Fruit fly (Drosophila melanogaster) whole organism, embryonic: ENCODE data around the gene ATPsynO.

Experiments
- B-H2 ChIP-seq: fragments of 200-800 bp; sonication (Bioruptor generic); optimal IDR thresholded peaks from 2 replicates; lab custom pipeline; 2018; ENCODE audit warnings: missing biosample characterization, mild to moderate bottlenecking, missing genetic modification characterization
- CG10979 ChIP-seq: fragments of 200-800 bp; sonication (Bioruptor generic); optimal IDR thresholded peaks from 2 replicates; lab custom pipeline; 2018; ENCODE audit warnings: missing biosample characterization, mild to moderate bottlenecking, missing genetic modification characterization, moderate library complexity
- CG12155 ChIP-seq: fragments of 200-800 bp; sonication (Bioruptor generic); optimal IDR thresholded peaks from 3 replicates; lab custom pipeline; 2016; ENCODE audit warnings: missing biosample characterization, missing genetic modification characterization
- CG13624 ChIP-seq: fragments of 200-800 bp; sonication (Bioruptor generic); optimal IDR thresholded peaks from 2 replicates; lab custom pipeline; 2016; ENCODE audit warnings: missing biosample characterization, missing genetic modification characterization
- CG14441 ChIP-seq: fragments of 200-800 bp; sonication (Bioruptor generic); IDR thresholded peaks from 2 replicates; pipeline ENCODE4 v1.3.6; 2022; ENCODE audit warnings: missing biosample characterization, missing genetic modification characterization
- CG14860 ChIP-seq: fragments of 200-800 bp; sonication (Bioruptor generic); IDR thresholded peaks from 3 replicates; pipeline ENCODE4 v1.3.6; 2022; ENCODE audit warnings: missing biosample characterization, missing genetic modification characterization; ENCODE audit not compliant: partially characterized antibody
- CG15269 ChIP-seq: fragments of 200-800 bp; sonication (Bioruptor generic); optimal IDR thresholded peaks from 2 replicates; lab custom pipeline; 2018; ENCODE audit warnings: missing biosample characterization, mild to moderate bottlenecking, missing genetic modification characterization, moderate library complexity
- CG1529 ChIP-seq: fragments of 200-800 bp; sonication (Bioruptor generic); optimal IDR thresholded peaks from 3 replicates; lab custom pipeline; 2018; ENCODE audit warnings: missing biosample characterization, missing genetic modification characterization
- CG1647 ChIP-seq: fragments of 200-800 bp; sonication (Bioruptor generic); optimal IDR thresholded peaks from 3 replicates; lab custom pipeline; 2016; ENCODE audit warnings: missing biosample characterization, missing genetic modification characterization
- CG2875 ChIP-seq: fragments of 200-800 bp; sonication (Bioruptor generic); optimal IDR thresholded peaks from 2 replicates; lab custom pipeline; 2017; ENCODE audit warnings: missing biosample characterization, mild to moderate bottlenecking, missing genetic modification characterization, missing genetic modification reagents
- CG31441 ChIP-seq: fragments of 200-800 bp; sonication (Bioruptor generic); IDR thresholded peaks from 2 replicates; pipeline ENCODE4 v1.3.6; 2022; ENCODE audit warnings: missing biosample characterization, missing genetic modification characterization
- CG3407 ChIP-seq: fragments of 200-800 bp; sonication (Bioruptor generic); optimal IDR thresholded peaks from 2 replicates; lab custom pipeline; 2018; ENCODE audit warnings: missing biosample characterization, mild to moderate bottlenecking, missing genetic modification characterization
- CG34224 ChIP-seq: fragments of 200-800 bp; sonication (Bioruptor generic); IDR thresholded peaks from 3 replicates; pipeline ENCODE4 v1.3.6; 2022; ENCODE audit warnings: missing biosample characterization, missing genetic modification characterization; ENCODE audit not compliant: partially characterized antibody
- CG5245 ChIP-seq: fragments of 200-800 bp; sonication (Bioruptor generic); optimal IDR thresholded peaks from 3 replicates; lab custom pipeline; 2016; ENCODE audit warnings: missing biosample characterization, missing genetic modification characterization
- CG8924 ChIP-seq: fragments of 200-800 bp; optimal IDR thresholded peaks from 3 replicates; lab custom pipeline; 2019; ENCODE audit warnings: missing biosample characterization, mild to moderate bottlenecking, missing genetic modification characterization, moderate library complexity
- CG8944 ChIP-seq: fragments of 200-800 bp; sonication (Bioruptor generic); optimal IDR thresholded peaks from 3 replicates; lab custom pipeline; 2016; ENCODE audit warnings: missing biosample characterization, missing genetic modification characterization
- CG9437 ChIP-seq: fragments of 200-800 bp; sonication (Bioruptor generic); optimal IDR thresholded peaks from 2 replicates; lab custom pipeline; 2018; ENCODE audit warnings: missing biosample characterization, mild to moderate bottlenecking, missing genetic modification characterization
- CG9817 ChIP-seq: fragments of 200-800 bp; sonication (Bioruptor generic); optimal IDR thresholded peaks from 2 replicates; lab custom pipeline; 2018; ENCODE audit warnings: missing biosample characterization, mild to moderate bottlenecking, missing genetic modification characterization, moderate library complexity
- Dip3 ChIP-seq: fragments of 200-800 bp; sonication (Bioruptor generic); optimal IDR thresholded peaks from 3 replicates; lab custom pipeline; 2016; ENCODE audit warnings: missing biosample characterization, missing genetic modification characterization
- E2f1 ChIP-seq: fragments of 200-800 bp; sonication (Bioruptor generic); IDR thresholded peaks from 2 replicates; pipeline ENCODE4 v1.3.6; 2022; ENCODE audit warnings: missing biosample characterization, missing genetic modification characterization
- Fer3 ChIP-seq: fragments of 200-800 bp; sonication (Bioruptor generic); optimal IDR thresholded peaks from 2 replicates; lab custom pipeline; 2018; ENCODE audit warnings: missing biosample characterization, mild to moderate bottlenecking, missing genetic modification characterization, moderate library complexity
- H15 ChIP-seq: fragments of 200-800 bp; sonication (Bioruptor generic); IDR thresholded peaks from 3 replicates; pipeline ENCODE4 v1.3.6; 2022; ENCODE audit warnings: missing biosample characterization, missing genetic modification characterization
- HLH4C ChIP-seq: fragments of 200-800 bp; sonication (Bioruptor generic); IDR thresholded peaks from 3 replicates; pipeline ENCODE4 v1.3.6; 2022; ENCODE audit warnings: missing biosample characterization, missing genetic modification characterization; ENCODE audit not compliant: partially characterized antibody
- Hand ChIP-seq: fragments of 200-800 bp; sonication (Bioruptor generic); optimal IDR thresholded peaks from 2 replicates; lab custom pipeline; 2017; ENCODE audit warnings: mild to moderate bottlenecking, missing biosample characterization, missing genetic modification reagents, missing genetic modification characterization
- Hmx ChIP-seq: fragments of 200-800 bp; sonication (Bioruptor generic); optimal IDR thresholded peaks from 2 replicates; lab custom pipeline; 2016; ENCODE audit warnings: missing biosample characterization, missing genetic modification characterization
- Hr3 ChIP-seq: fragments of 200-800 bp; sonication (Bioruptor generic); optimal IDR thresholded peaks from 3 replicates; lab custom pipeline; 2016; ENCODE audit warnings: missing biosample characterization, missing genetic modification characterization
- Hr78 ChIP-seq, 2 experiments: fragments of 200-800 bp in 1 of 2; fragments of >200 bp in 1 of 2; sonication (Bioruptor generic) in 1 of 2; optimal IDR thresholded peaks; 2 replicates each; lab custom pipeline; 2017 to 2019; ENCODE audit warnings: missing biosample characterization in 2 of 2, missing genetic modification characterization in 2 of 2, mild to moderate bottlenecking in 1 of 2, moderate library complexity in 1 of 2
- Meics ChIP-seq: fragments of 200-800 bp; sonication (Bioruptor generic); optimal IDR thresholded peaks from 2 replicates; lab custom pipeline; 2017; ENCODE audit warnings: missing biosample characterization, mild to moderate bottlenecking, missing genetic modification characterization
- Mrtf ChIP-seq: fragments of 200-800 bp; sonication (Bioruptor generic); IDR thresholded peaks from 3 replicates; pipeline ENCODE4 v1.3.6; 2022; ENCODE audit warnings: missing biosample characterization, missing genetic modification characterization
- Rx ChIP-seq: fragments of 200-800 bp; sonication (Bioruptor generic); IDR thresholded peaks from 2 replicates; pipeline ENCODE4 v1.3.6; 2022; ENCODE audit warnings: missing biosample characterization, missing genetic modification characterization
- br ChIP-seq: fragments of >200 bp; optimal IDR thresholded peaks from 2 replicates; lab custom pipeline; 2017
- dm ChIP-seq: fragments of 200-800 bp; sonication (Bioruptor generic); optimal IDR thresholded peaks from 3 replicates; lab custom pipeline; 2016; ENCODE audit warnings: missing biosample characterization, missing genetic modification characterization
- eve ChIP-seq, 2 experiments: fragments of >200 bp; optimal IDR thresholded peaks; 2 replicates each; lab custom pipeline; 2017; ENCODE audit warnings: missing biosample characterization in 2 of 2, missing genetic modification characterization in 2 of 2
- fu2 ChIP-seq: fragments of 200-800 bp; sonication (Bioruptor generic); optimal IDR thresholded peaks from 2 replicates; lab custom pipeline; 2016; ENCODE audit warnings: missing biosample characterization, missing genetic modification characterization
- gcm ChIP-seq: fragments of 200-800 bp; sonication (Bioruptor generic); optimal IDR thresholded peaks from 2 replicates; lab custom pipeline; 2019; ENCODE audit warnings: missing biosample characterization, mild to moderate bottlenecking, missing genetic modification characterization, moderate library complexity
- hbn ChIP-seq: fragments of 200-800 bp; sonication (Bioruptor generic); IDR thresholded peaks from 2 replicates; pipeline ENCODE4 v1.3.6; 2022; ENCODE audit warnings: missing biosample characterization, missing genetic modification characterization; ENCODE audit not compliant: partially characterized antibody
- klu ChIP-seq: fragments of 200-800 bp; sonication (Bioruptor generic); IDR thresholded peaks from 2 replicates; pipeline ENCODE4 v1.3.6; 2022; ENCODE audit warnings: missing biosample characterization, missing genetic modification characterization
- lbe ChIP-seq: fragments of 200-800 bp; sonication (Bioruptor generic); optimal IDR thresholded peaks from 2 replicates; lab custom pipeline; 2016; ENCODE audit warnings: missing biosample characterization, mild to moderate bottlenecking, missing genetic modification characterization
- lov ChIP-seq, 2 experiments: fragments of 200-800 bp in 1 of 2; fragments of >200 bp in 1 of 2; sonication (Bioruptor generic) in 1 of 2; IDR thresholded peaks in 1 of 2; optimal IDR thresholded peaks in 1 of 2; 2 replicates in 1 of 2; 3 replicates in 1 of 2; pipeline versions ENCODE4 v1.3.6 to Lab custom; 2017 to 2022; ENCODE audit warnings: missing biosample characterization in 1 of 2, missing genetic modification characterization in 1 of 2
- luna ChIP-seq: fragments of 200-800 bp; sonication (Bioruptor generic); optimal IDR thresholded peaks from 2 replicates; lab custom pipeline; 2016; ENCODE audit warnings: missing biosample characterization, missing genetic modification characterization
- nerfin-1 ChIP-seq: fragments of 200-800 bp; sonication (Bioruptor generic); optimal IDR thresholded peaks from 3 replicates; lab custom pipeline; 2019; ENCODE audit warnings: missing biosample characterization, mild to moderate bottlenecking, missing genetic modification characterization, moderate library complexity
- oc ChIP-seq: fragments of 200-800 bp; sonication (Bioruptor generic); optimal IDR thresholded peaks from 2 replicates; lab custom pipeline; 2018; ENCODE audit warnings: missing biosample characterization, mild to moderate bottlenecking, missing genetic modification characterization, moderate library complexity
- org-1 ChIP-seq: fragments of 200-800 bp; sonication (Bioruptor generic); optimal IDR thresholded peaks from 2 replicates; lab custom pipeline; 2017; ENCODE audit warnings: missing biosample characterization, missing genetic modification characterization
- p53 ChIP-seq: fragments of 200-800 bp; sonication (Bioruptor generic); optimal IDR thresholded peaks from 2 replicates; lab custom pipeline; 2016; ENCODE audit warnings: missing biosample characterization, missing genetic modification characterization
- ro ChIP-seq: fragments of 200-800 bp; sonication (Bioruptor generic); IDR thresholded peaks from 2 replicates; pipeline ENCODE4 v1.3.6; 2022; ENCODE audit warnings: missing biosample characterization, missing genetic modification characterization
- sens-2 ChIP-seq: fragments of 200-800 bp; sonication (Bioruptor generic); IDR thresholded peaks from 2 replicates; pipeline ENCODE4 v1.3.6; 2022; ENCODE audit warnings: missing biosample characterization, missing genetic modification characterization
- sr ChIP-seq: fragments of 200-800 bp; sonication (Bioruptor generic); IDR thresholded peaks from 3 replicates; pipeline ENCODE4 v1.3.6; 2022; ENCODE audit warnings: missing biosample characterization, missing genetic modification characterization
- tll ChIP-seq, 2 experiments: fragments of 200-800 bp in 1 of 2; fragments of >200 bp in 1 of 2; sonication (Bioruptor generic) in 1 of 2; optimal IDR thresholded peaks; 2 replicates each; lab custom pipeline; 2017 to 2019; ENCODE audit warnings: missing biosample characterization in 2 of 2, missing genetic modification characterization in 2 of 2, mild to moderate bottlenecking in 1 of 2, moderate library complexity in 1 of 2
- trh ChIP-seq: fragments of 200-800 bp; sonication (Bioruptor generic); optimal IDR thresholded peaks from 2 replicates; lab custom pipeline; 2016; ENCODE audit warnings: missing biosample characterization, missing genetic modification characterization
- unpg ChIP-seq: fragments of 200-800 bp; sonication (Bioruptor generic); optimal IDR thresholded peaks from 3 replicates; lab custom pipeline; 2018; ENCODE audit warnings: missing biosample characterization, mild to moderate bottlenecking, missing genetic modification characterization, moderate library complexity

The ATPsynO gene

DNA sequence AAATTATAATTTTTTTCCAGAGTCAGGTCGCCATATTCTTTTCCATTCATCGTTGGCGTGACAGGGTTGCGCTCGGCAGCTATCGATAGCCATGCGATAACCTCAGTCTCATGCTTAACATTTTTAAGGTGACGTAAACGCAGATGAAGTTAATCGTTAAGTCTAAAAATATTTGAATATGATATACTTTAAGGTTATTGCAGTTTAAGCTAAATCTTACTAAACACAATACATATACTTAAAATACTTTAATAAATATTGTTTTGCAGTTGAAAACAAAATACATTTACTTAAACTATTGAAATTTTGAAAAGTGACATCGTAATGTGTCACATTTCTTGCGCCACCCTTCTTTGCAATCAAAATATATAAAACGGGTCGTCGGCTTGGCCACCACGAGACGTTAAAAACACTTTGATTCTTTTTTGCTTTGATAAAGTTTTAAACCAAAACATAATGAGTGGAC lies 9.8 kb downstream of the ATPsynO start, which contains the start of the genes Cp190 and CG4338 (continued):
- TF ChIP-seq CG15269 (tag; lab: Kevin White, UChicago) (peak; percentile 99), Mrtf (peak; percentile 94), lbe (GFP tag; lab: Kevin White, UChicago) (peak; percentile 95), Fer3 (tag; lab: Kevin White, UChicago) (peak; percentile 99), ro (GFP tag; lab: Robert Waterston, UW) (peak; percentile 91), br (lab: Kevin White, UChicago) (no peak), Hmx (GFP tag; lab: Kevin White, UChicago) (peak; percentile 93), CG8944 (GFP tag; lab: Kevin White, UChicago) (peak; percentile 84), Hr78 (GFP tag; optimal IDR thresholded peaks at IDR 0.05; lab: Kevin White, UChicago) (peak in 1 of 2 experiments; percentile 92), tll (GFP tag; optimal IDR thresholded peaks at IDR 0.05; lab: Kevin White, UChicago) (peak; percentile 83 to 87), B-H2 (GFP tag; lab: Kevin White, UChicago) (peak; percentile 99), CG10979 (peak; percentile 98), CG3407 (GFP tag; lab: Kevin White, UChicago) (peak; percentile 96), p53 (GFP tag; lab: Kevin White, UChicago) (peak; percentile 55), CG12155 (GFP tag; lab: Kevin White, UChicago) (peak; percentile 97), CG9817 (tag; lab: Kevin White, UChicago) (peak; percentile 99), sr (GFP tag; lab: Robert Waterston, UW) (peak; percentile 51; the same call in 1 of the 3 replicates), unpg (peak; percentile 99), CG1529 (GFP tag; lab: Kevin White, UChicago) (peak; percentile 96), CG1647 (GFP tag; lab: Kevin White, UChicago) (peak; percentile 91), Dip3 (GFP tag; lab: Kevin White, UChicago) (peak; percentile 90), oc (tag; lab: Kevin White, UChicago) (peak; percentile 98), trh (GFP tag; lab: Kevin White, UChicago) (peak; percentile 95), H15 (peak; percentile 87), org-1 (GFP tag; lab: Kevin White, UChicago) (peak; percentile 96), CG13624 (peak; percentile 91), CG8924 (tag; lab: Kevin White, UChicago) (peak; percentile 99), dm (peak; percentile 89), fu2 (GFP tag; lab: Kevin White, UChicago) (peak; percentile 85), gcm (peak; percentile 99), CG14441 (peak; percentile 95), lov (optimal IDR thresholded peaks at IDR 0.05; lab: Kevin White, UChicago) (no peak), lov (GFP tag; IDR thresholded peaks at IDR 0.05; lab: Robert Waterston, UW) (peak; percentile 94), CG9437 (GFP tag; lab: Kevin White, UChicago) (peak; percentile 96), nerfin-1 (peak; percentile 98), sens-2 (peak; percentile 94), luna (GFP tag; lab: Kevin White, UChicago) (peak; percentile 65), CG31441 (peak; percentile 99), HLH4C (GFP tag; lab: Robert Waterston, UW) (peak; percentile 74), klu (GFP tag; lab: Robert Waterston, UW) (peak; percentile 96), CG34224 (GFP tag; lab: Robert Waterston, UW) (peak; percentile 37; the same call in 2 of the 3 replicates), Rx (GFP tag; lab: Robert Waterston, UW) (peak; percentile 89), Hand (GFP tag; lab: Kevin White, UChicago) (peak; percentile 95), E2f1 (GFP tag; lab: Robert Waterston, UW) (peak; percentile 96), hbn (GFP tag; lab: Robert Waterston, UW) (peak; percentile 58), Hr3 (GFP tag; lab: Kevin White, UChicago) (peak; percentile 98), CG14860 (GFP tag; lab: Robert Waterston, UW) (peak; percentile 61), CG2875 (peak; percentile 94), Meics (peak; percentile 98), eve (GFP tag; optimal IDR thresholded peaks at IDR 0.05; lab: Kevin White, UChicago) (peak in 1 of 2 experiments; percentile 61), CG5245 (GFP tag; lab: Kevin White, UChicago) (peak; percentile 93)
